Fruit fly (Drosophila melanogaster) whole organism, adult: ENCODE results near the gene CG1116.

Source experiments
- CG12768 ChIP-seq: fragments of 200-800 bp; sonication (Bioruptor generic); optimal IDR thresholded peaks from 2 replicates; lab custom pipeline; 2017; ENCODE audit warnings: missing biosample characterization, missing genetic modification characterization, mild to moderate bottlenecking, moderate library complexity, missing genetic modification reagents
- CG14711 ChIP-seq: fragments of 200-800 bp; sonication (Bioruptor generic); optimal IDR thresholded peaks from 2 replicates; lab custom pipeline; 2018; ENCODE audit warnings: missing biosample characterization, mild to moderate bottlenecking, missing genetic modification characterization, moderate library complexity
- CG1620 ChIP-seq: fragments of 200-800 bp; sonication (Bioruptor generic); optimal IDR thresholded peaks from 2 replicates; lab custom pipeline; 2016; ENCODE audit warnings: missing biosample characterization, missing genetic modification characterization
- CG33017 ChIP-seq: fragments of 200-800 bp; sonication (Bioruptor generic); optimal IDR thresholded peaks from 2 replicates; lab custom pipeline; 2018; ENCODE audit warnings: missing biosample characterization, mild to moderate bottlenecking, missing genetic modification characterization, moderate library complexity
- CG5204 ChIP-seq: fragments of 200-800 bp; sonication (Bioruptor generic); optimal IDR thresholded peaks from 2 replicates; lab custom pipeline; 2016; ENCODE audit warnings: missing biosample characterization, missing genetic modification characterization
- CG7045 ChIP-seq: fragments of 200-800 bp; sonication (Bioruptor generic); optimal IDR thresholded peaks from 2 replicates; lab custom pipeline; 2017; ENCODE audit warnings: missing biosample characterization, mild to moderate bottlenecking, missing genetic modification characterization
- CG7101 ChIP-seq: fragments of 200-800 bp; sonication (Bioruptor generic); optimal IDR thresholded peaks from 2 replicates; lab custom pipeline; 2018; ENCODE audit warnings: missing biosample characterization, mild to moderate bottlenecking, missing genetic modification characterization, moderate library complexity
- Mnt ChIP-seq: fragments of 200-800 bp; sonication (Bioruptor generic); optimal IDR thresholded peaks from 2 replicates; lab custom pipeline; 2016; ENCODE audit warnings: missing biosample characterization, mild to moderate bottlenecking, missing genetic modification characterization
- kay ChIP-seq: fragments of 200-800 bp; sonication (Bioruptor generic); peaks from one replicate; lab custom pipeline; 2016; ENCODE audit warnings: missing biosample characterization, missing genetic modification characterization, borderline replicate concordance
- pad ChIP-seq: fragments of 200-800 bp; sonication (Bioruptor generic); optimal IDR thresholded peaks from 3 replicates; lab custom pipeline; 2017; ENCODE audit warnings: missing biosample characterization, missing genetic modification characterization, mild to moderate bottlenecking, moderate library complexity, missing genetic modification reagents

- TF ChIP-seq CG14711 (tag; lab: Kevin White, UChicago), result no peak
- TF ChIP-seq kay, result no peak
- no peak for TF ChIP-seq pad (GFP tag; lab: Kevin White, UChicago)
- TF ChIP-seq CG1620 (GFP tag; lab: Kevin White, UChicago), result no peak
- TF ChIP-seq CG5204 (GFP tag; lab: Kevin White, UChicago), result no peak
- TF ChIP-seq CG7045 (GFP tag; lab: Kevin White, UChicago), result no peak
- no peak for TF ChIP-seq CG7101 (tag; lab: Kevin White, UChicago)
- no peak for TF ChIP-seq CG33017 (tag; lab: Kevin White, UChicago)
- no peak for TF ChIP-seq Mnt
- no peak for TF ChIP-seq CG12768 (GFP tag; lab: Kevin White, UChicago)
These were observed 43.1 kb downstream of the CG1116 start, which contains the start of gene Tim17a2 for dm6 chr3R:5262592-5262991.
